In genomic region chr3R:18741844-18742187, dm6 we compare ENCODE assay signal across 1 fruit fly cellular context.
TF ChIP-seq lines count a peak whose summit lies in the region.

No protein-coding gene starts in this region.

TF ChIP-seq in whole organism, embryonic, 481 proteins besides CTCF, POLR2A, EP300 and RAD21 (continued from another document):
- TF ChIP-seq GATAe (GFP tag; conservative IDR thresholded peaks at IDR 0.05; lab: Robert Waterston, UW) (0 out of 2 replicates have a peak, but pooled peaks have one; percentile 7), CG11723 (GFP tag; optimal IDR thresholded peaks at IDR 0.05; lab: Kevin White, UChicago) (no peak), grn (GFP tag; optimal IDR thresholded peaks at IDR 0.05; lab: Kevin White, UChicago) (peak; percentile 24), sqz (GFP tag; optimal IDR thresholded peaks at IDR 0.05; lab: Kevin White, UChicago) (peak; percentile 15), kay (GFP tag; optimal IDR thresholded peaks at IDR 0.05; lab: Kevin White, UChicago) (peak; percentile 18)
